Worm (Caenorhabditis elegans) whole organism, L2 larva: ENCODE results near the gene srbc-71.
"Not testable (repeated sequence)": the region's sequence is repeated elsewhere in the genome, so short reads cannot be mapped to it uniquely, and the experiment has no call there.

Experiments
- F13H6.1 ChIP-seq: sonication (generic microtip); optimal IDR thresholded peaks from 2 replicates; lab custom pipeline; 2016; ENCODE audit warnings: missing genetic modification characterization, missing compliant biosample characterization
- Y55F3AM.14 ChIP-seq: fragments of 200-800 bp; sonication (Bioruptor generic); optimal IDR thresholded peaks from 2 replicates; lab custom pipeline; 2018; ENCODE audit warnings: mild to moderate bottlenecking, missing genetic modification characterization, missing compliant biosample characterization
- aly-2 ChIP-seq: fragments of 150-350 bp; optimal IDR thresholded peaks from 2 replicates; lab custom pipeline; 2014; ENCODE audit warnings: missing biosample characterization, missing genetic modification characterization
- ceh-16 ChIP-seq: fragments of 150-350 bp; optimal IDR thresholded peaks from 2 replicates; lab custom pipeline; 2014; ENCODE audit warnings: missing biosample characterization, missing genetic modification characterization
- ceh-82 ChIP-seq: fragments of 150-350 bp; optimal IDR thresholded peaks from 2 replicates; lab custom pipeline; 2014; ENCODE audit warnings: missing biosample characterization, missing genetic modification characterization
- crh-2 ChIP-seq: sonication (generic microtip); optimal IDR thresholded peaks from 2 replicates; lab custom pipeline; 2017; ENCODE audit warnings: missing biosample characterization, missing genetic modification characterization
- egl-27 ChIP-seq: sonication (generic microtip); optimal IDR thresholded peaks from 3 replicates; lab custom pipeline; 2017; ENCODE audit warnings: missing biosample characterization, missing genetic modification reagents, missing genetic modification characterization
- fos-1 ChIP-seq: fragments of 150-350 bp; optimal IDR thresholded peaks from 2 replicates; lab custom pipeline; 2014; ENCODE audit warnings: missing biosample characterization, missing genetic modification characterization
- gmeb-1 ChIP-seq: fragments of 150-350 bp; optimal IDR thresholded peaks from 2 replicates; lab custom pipeline; 2014; ENCODE audit warnings: missing biosample characterization, missing genetic modification characterization
- lin-13 ChIP-seq: fragments of 150-350 bp; optimal IDR thresholded peaks from 2 replicates; lab custom pipeline; 2014; ENCODE audit warnings: missing biosample characterization, missing genetic modification reagents, missing genetic modification characterization
- lsy-2 ChIP-seq, 2 experiments: fragments of 150-350 bp in 1 of 2; sonication (generic microtip) in 1 of 2; optimal IDR thresholded peaks; 2 replicates each; lab custom pipeline; 2014 to 2017; ENCODE audit warnings: missing biosample characterization in 2 of 2, missing genetic modification characterization in 2 of 2
- mdl-1 ChIP-seq, 2 experiments: fragments of 150-350 bp in 1 of 2; sonication (generic microtip) in 1 of 2; optimal IDR thresholded peaks; 2 replicates each; lab custom pipeline; 2017; ENCODE audit warnings: missing biosample characterization in 2 of 2, missing genetic modification characterization in 2 of 2
- nhr-10 ChIP-seq: sonication (generic microtip); optimal IDR thresholded peaks from 2 replicates; lab custom pipeline; 2017; ENCODE audit warnings: missing biosample characterization, missing genetic modification characterization
- nhr-12 ChIP-seq: fragments of 150-350 bp; optimal IDR thresholded peaks from 2 replicates; lab custom pipeline; 2014; ENCODE audit warnings: missing biosample characterization, missing genetic modification characterization
- nhr-21 ChIP-seq: fragments of 150-350 bp; optimal IDR thresholded peaks from 2 replicates; lab custom pipeline; 2014; ENCODE audit warnings: missing biosample characterization, missing genetic modification characterization
- nhr-23 ChIP-seq: fragments of 150-350 bp; optimal IDR thresholded peaks from 2 replicates; lab custom pipeline; 2014; ENCODE audit warnings: missing biosample characterization, missing genetic modification reagents, missing genetic modification characterization
- nhr-237 ChIP-seq: fragments of 150-350 bp; optimal IDR thresholded peaks from 2 replicates; lab custom pipeline; 2014; ENCODE audit warnings: missing biosample characterization, missing genetic modification characterization
- nhr-25 ChIP-seq: fragments of 150-350 bp; sonication (generic microtip); optimal IDR thresholded peaks from 3 replicates; lab custom pipeline; 2014; ENCODE audit warnings: missing biosample characterization, missing genetic modification characterization
- nhr-6 ChIP-seq: fragments of 150-350 bp; optimal IDR thresholded peaks from 2 replicates; lab custom pipeline; 2014; ENCODE audit warnings: missing biosample characterization, missing genetic modification characterization
- peb-1 ChIP-seq: fragments of 150-350 bp; optimal IDR thresholded peaks from 2 replicates; lab custom pipeline; 2014; ENCODE audit warnings: missing biosample characterization, missing genetic modification characterization
- skn-1 ChIP-seq: sonication (generic microtip); optimal IDR thresholded peaks from 2 replicates; lab custom pipeline; 2017; ENCODE audit warnings: missing biosample characterization, missing genetic modification characterization
- sma-3 ChIP-seq: sonication (generic microtip); optimal IDR thresholded peaks from 2 replicates; lab custom pipeline; 2016; ENCODE audit warnings: missing genetic modification reagents, missing genetic modification characterization, missing compliant biosample characterization
- sma-9 ChIP-seq, 2 experiments: fragments of 150-350 bp in 1 of 2; sonication (generic microtip) in 1 of 2; optimal IDR thresholded peaks; 2 replicates each; lab custom pipeline; 2014 to 2016; ENCODE audit warnings: missing genetic modification characterization in 2 of 2, mild to moderate bottlenecking in 1 of 2, missing biosample characterization in 1 of 2, missing compliant biosample characterization in 1 of 2, missing genetic modification reagents in 1 of 2, moderate library complexity in 1 of 2
- snpc-4 ChIP-seq: fragments of 150-350 bp; optimal IDR thresholded peaks from 2 replicates; lab custom pipeline; 2014; ENCODE audit warnings: missing biosample characterization, missing genetic modification characterization
- unc-39 ChIP-seq: fragments of 150-350 bp; optimal IDR thresholded peaks from 2 replicates; lab custom pipeline; 2014; ENCODE audit warnings: missing biosample characterization, missing genetic modification characterization
- unc-62 ChIP-seq: fragments of 150-350 bp; optimal IDR thresholded peaks from 2 replicates; lab custom pipeline; 2014; ENCODE audit warnings: missing biosample characterization, missing genetic modification reagents, missing genetic modification characterization
- zag-1 ChIP-seq: fragments of 150-350 bp; optimal IDR thresholded peaks from 2 replicates; lab custom pipeline; 2014; ENCODE audit warnings: missing biosample characterization, missing genetic modification characterization
- ztf-1 ChIP-seq: fragments of 200-800 bp; sonication (Bioruptor generic); conservative IDR thresholded peaks from 2 replicates; pipeline ENCODE4 v1.3.6; 2022; ENCODE audit warnings: missing genetic modification characterization, missing compliant biosample characterization
- ztf-11 ChIP-seq: sonication (generic microtip); optimal IDR thresholded peaks from 2 replicates; lab custom pipeline; 2017; ENCODE audit warnings: missing biosample characterization, missing genetic modification characterization
- ztf-4 ChIP-seq: fragments of 150-350 bp; optimal IDR thresholded peaks from 2 replicates; lab custom pipeline; 2014; ENCODE audit warnings: missing biosample characterization, missing genetic modification characterization

srbc-71 gene

DNA sequence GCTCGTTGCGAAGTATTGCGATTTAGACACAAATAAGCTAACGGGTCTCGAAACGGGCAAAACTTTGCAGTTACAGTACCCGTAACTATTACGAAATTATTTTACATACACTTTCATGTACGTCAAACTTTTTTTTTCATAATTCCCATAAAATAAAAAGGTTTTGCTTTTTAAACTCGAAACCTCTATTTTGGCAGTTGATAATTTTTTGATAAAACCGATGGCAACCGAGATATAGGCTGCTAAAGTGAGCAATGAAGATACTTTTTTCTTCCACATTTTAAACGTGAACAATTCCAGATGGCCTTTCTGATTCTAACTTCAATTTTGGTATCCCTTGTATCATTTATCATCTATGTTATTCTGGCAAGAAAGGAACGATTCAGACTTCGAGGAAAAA lies 28.6 kb downstream of the srbc-71 start, which contains the start of gene cyp-25A6:
Gene cyp-25A6 (plus strand): TSS at position 301 of the 400 bp plus-strand sequence.
- not testable (repeated sequence) for TF ChIP-seq unc-39, ceh-16, nhr-6 (tag; lab: Kevin White, UChicago)
- TF ChIP-seq, all 48 proteins: peak for 0; not testable (repeated sequence) for 48

DNA sequence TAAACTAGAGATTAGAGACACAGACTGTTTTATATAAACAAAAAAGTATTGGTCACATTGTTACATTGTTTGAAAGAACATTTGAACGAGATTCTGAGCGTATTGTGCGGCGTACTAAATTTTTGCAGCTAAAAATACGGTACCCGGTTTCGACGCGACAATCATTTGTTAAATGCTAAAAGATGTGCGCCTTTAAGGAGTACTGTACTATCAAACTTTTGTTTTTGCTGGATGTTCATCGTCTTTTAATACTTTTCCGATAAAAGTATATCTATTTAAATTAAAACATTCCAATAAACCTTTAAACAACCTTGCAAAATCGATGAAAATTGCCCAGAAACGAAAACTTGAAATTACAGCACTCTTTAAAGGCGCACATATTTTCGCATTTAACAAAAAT lies 29.0 kb downstream of the srbc-71 start, which contains the start of gene K06B9.6:
Gene K06B9.6 (minus strand): TSS at position 101 of the 400 bp plus-strand sequence.
- not testable (repeated sequence) for TF ChIP-seq mdl-1 (tag; optimal IDR thresholded peaks at IDR 0.05; lab: Kevin White, UChicago); crh-2 (tag; lab: Kevin White, UChicago); unc-62 (GFP tag; lab: Kevin White, UChicago)

DNA sequence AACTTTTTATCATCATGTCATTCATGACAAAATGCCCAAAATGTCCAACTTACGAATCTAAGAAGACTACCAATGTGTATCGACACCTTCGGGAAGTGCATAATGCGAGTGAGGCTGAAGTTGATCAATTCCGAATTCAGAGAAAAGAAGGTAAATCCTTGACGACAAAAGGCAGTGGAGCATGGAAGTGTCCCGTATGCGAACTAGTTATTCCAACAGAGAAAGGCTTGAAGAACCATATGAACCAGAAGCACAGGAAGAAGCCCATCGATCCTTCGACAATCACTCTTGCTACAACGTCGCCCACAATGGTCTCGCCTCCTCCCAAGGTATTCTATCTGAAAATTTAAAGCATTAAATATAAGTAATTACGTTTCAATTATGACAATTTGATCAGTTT lies 39.7 kb downstream of the srbc-71 start, which contains the start of gene K08D10.11:
Gene K08D10.11 (minus strand): TSS at position 101 of the 400 bp plus-strand sequence.
- TF ChIP-seq fos-1, nhr-25, ztf-4 (tag; lab: Kevin White, UChicago): not testable (repeated sequence)
- TF ChIP-seq, all 48 proteins: peak for 0; not testable (repeated sequence) for 48

DNA sequence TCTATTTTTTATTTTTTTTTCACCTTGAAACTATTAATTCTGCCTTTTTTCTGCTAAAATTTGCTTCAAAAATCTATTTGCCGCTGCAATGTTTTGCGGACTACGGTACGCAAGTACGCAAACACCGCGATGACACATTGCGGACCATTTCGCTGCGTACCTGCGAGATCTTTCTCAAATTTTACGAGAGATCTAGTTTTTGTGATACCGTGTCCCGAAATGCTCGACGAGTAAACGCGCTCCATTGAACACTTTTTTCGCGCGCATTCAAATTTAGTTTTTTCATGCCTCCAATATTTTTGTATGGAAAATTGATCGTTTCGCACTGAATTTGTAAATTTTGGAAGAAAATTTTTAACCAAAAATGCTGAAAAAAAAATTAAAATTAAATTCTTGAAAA lies 41.0 kb downstream of the srbc-71 start:
- peak; percentile 21 for TF ChIP-seq sma-3 (GFP tag; lab: Kevin White, UChicago)
- TF ChIP-seq F13H6.1 (tag; lab: Kevin White, UChicago) = peak; percentile 8
- TF ChIP-seq lsy-2 (tag; optimal IDR thresholded peaks at IDR 0.05; lab: Kevin White, UChicago) = peak; percentile 53 to 76
- TF ChIP-seq sma-9 (GFP tag; optimal IDR thresholded peaks at IDR 0.05; lab: Kevin White, UChicago) = peak; percentile 30
- not testable (repeated sequence) for TF ChIP-seq sma-9 (tag; optimal IDR thresholded peaks at IDR 0.05; lab: Kevin White, UChicago)
- TF ChIP-seq gmeb-1 (tag; lab: Kevin White, UChicago) = peak; percentile 48

DNA sequence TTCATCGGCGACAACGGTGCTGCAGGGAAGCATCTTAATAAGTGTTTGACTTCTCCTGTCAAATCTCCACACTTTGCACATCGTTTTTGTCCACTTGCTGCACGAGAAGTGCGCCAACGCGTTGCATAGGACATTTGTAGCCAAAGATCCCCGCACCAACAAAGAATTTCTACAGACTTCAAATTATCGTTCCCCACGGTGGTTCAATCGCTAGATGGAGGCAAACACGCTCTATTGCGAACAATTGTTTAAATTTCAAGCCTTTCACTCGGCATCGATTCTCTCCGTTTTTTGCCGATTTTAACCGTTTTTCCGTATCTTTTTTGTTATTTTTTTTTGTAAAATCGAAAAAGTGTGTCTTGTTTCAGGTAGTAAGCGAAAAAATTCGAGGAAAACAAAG lies 45.7 kb downstream of the srbc-71 start:
- peak in 1 of 2 experiments; percentile 31 for TF ChIP-seq lsy-2 (tag; optimal IDR thresholded peaks at IDR 0.05; lab: Kevin White, UChicago)
- TF ChIP-seq, all 48 proteins: peak for 1; not testable (repeated sequence) for 47

DNA sequence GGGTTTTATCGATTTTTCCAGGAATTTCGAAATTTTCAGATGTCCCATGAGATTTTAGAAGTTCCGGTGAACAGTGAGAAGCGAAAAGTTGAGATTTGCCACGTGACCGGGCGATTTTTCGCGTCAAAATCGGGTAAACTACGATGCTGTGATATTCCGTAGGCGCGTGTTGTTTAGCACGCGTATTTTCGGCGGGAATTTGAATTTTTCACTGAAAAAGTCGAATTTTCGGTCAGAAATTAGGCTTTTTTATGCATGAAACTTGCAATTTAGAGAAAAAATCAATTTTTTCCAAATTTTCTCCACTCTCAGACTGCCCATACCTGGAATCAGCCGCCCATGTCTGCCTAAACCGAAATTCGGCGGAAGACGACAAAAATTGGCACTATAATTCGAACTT lies 47.3 kb downstream of the srbc-71 start, which contains the start of gene tsen-34:
Gene tsen-34 (plus strand): TSS at position 34 of the 400 bp plus-strand sequence.
- TF ChIP-seq lsy-2 (tag; optimal IDR thresholded peaks at IDR 0.05; lab: Kevin White, UChicago) (no peak), peb-1 (tag; lab: Kevin White, UChicago) (no peak), lin-13 (GFP tag; lab: Kevin White, UChicago) (no peak), fos-1 (tag; lab: Kevin White, UChicago) (no peak), sma-3 (GFP tag; lab: Kevin White, UChicago) (no peak), ceh-82 (tag; lab: Kevin White, UChicago) (no peak), nhr-6 (tag; lab: Kevin White, UChicago) (no peak), nhr-21 (no peak), ztf-1 (GFP tag; lab: Robert Waterston, UW) (no peak), nhr-25 (tag; lab: Kevin White, UChicago) (no peak), skn-1 (tag; lab: Kevin White, UChicago) (no peak), nhr-12 (tag; lab: Kevin White, UChicago) (no peak), snpc-4 (no peak), nhr-10 (tag; lab: Kevin White, UChicago) (no peak), sma-9 (GFP tag; optimal IDR thresholded peaks at IDR 0.05; lab: Kevin White, UChicago) (no peak), sma-9 (tag; optimal IDR thresholded peaks at IDR 0.05; lab: Kevin White, UChicago) (no peak)

DNA sequence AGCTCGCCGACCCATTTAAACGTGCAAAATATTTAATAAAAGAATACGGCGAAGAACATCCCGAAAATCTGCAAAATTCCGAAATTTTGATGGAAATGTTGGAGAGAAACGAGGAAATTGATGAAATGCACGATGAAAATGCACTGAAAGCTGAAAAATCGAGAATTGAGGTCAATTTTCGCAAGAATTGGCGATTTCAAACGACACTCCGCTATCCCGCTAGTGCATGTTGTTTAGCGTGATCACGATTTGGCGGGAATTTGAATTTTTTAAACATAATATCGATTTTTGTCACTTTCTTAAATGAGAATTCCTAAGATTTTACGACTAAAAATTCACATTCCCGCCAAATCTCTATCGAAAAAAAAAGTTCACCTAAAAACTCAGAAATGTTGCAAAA lies 48.2 kb downstream of the srbc-71 start:
- no peak for TF ChIP-seq zag-1
- no peak for TF ChIP-seq F13H6.1 (tag; lab: Kevin White, UChicago)
- TF ChIP-seq lsy-2 (tag; optimal IDR thresholded peaks at IDR 0.05; lab: Kevin White, UChicago) = no peak
- TF ChIP-seq nhr-23 (tag; lab: Kevin White, UChicago) = no peak
- no peak for TF ChIP-seq peb-1 (tag; lab: Kevin White, UChicago)
- no peak for TF ChIP-seq ceh-16 (tag; lab: Kevin White, UChicago)
- no peak for TF ChIP-seq Y55F3AM.14
- no peak for TF ChIP-seq aly-2 (tag; lab: Kevin White, UChicago)
- TF ChIP-seq mdl-1 (tag; optimal IDR thresholded peaks at IDR 0.05; lab: Kevin White, UChicago) = no peak
- TF ChIP-seq egl-27 (tag; lab: Kevin White, UChicago) = no peak
- no peak for TF ChIP-seq nhr-6 (tag; lab: Kevin White, UChicago)
- no peak for TF ChIP-seq ztf-11 (tag; lab: Kevin White, UChicago)
- no peak for TF ChIP-seq snpc-4
- no peak for TF ChIP-seq sma-9 (GFP tag; optimal IDR thresholded peaks at IDR 0.05; lab: Kevin White, UChicago)
- TF ChIP-seq sma-9 (tag; optimal IDR thresholded peaks at IDR 0.05; lab: Kevin White, UChicago) = no peak
- TF ChIP-seq fos-1 (tag; lab: Kevin White, UChicago) = no peak
- TF ChIP-seq nhr-237 (tag; lab: Kevin White, UChicago) = no peak
